Worm (Caenorhabditis elegans) whole organism, L2 larva: ENCODE data around the gene C16B8.4.

Experiments
- crh-2 ChIP-seq: sonication (generic microtip); optimal IDR thresholded peaks from 2 replicates; lab custom pipeline; 2017; ENCODE audit warnings: missing biosample characterization, missing genetic modification characterization
- egl-27 ChIP-seq: sonication (generic microtip); optimal IDR thresholded peaks from 3 replicates; lab custom pipeline; 2017; ENCODE audit warnings: missing biosample characterization, missing genetic modification reagents, missing genetic modification characterization
- nhr-129 ChIP-seq: fragments of 150-350 bp; optimal IDR thresholded peaks from 2 replicates; lab custom pipeline; 2014; ENCODE audit warnings: missing biosample characterization, missing genetic modification characterization
- sem-4 ChIP-seq: fragments of 150-350 bp; optimal IDR thresholded peaks from 2 replicates; lab custom pipeline; 2014; ENCODE audit warnings: missing biosample characterization, missing genetic modification reagents, missing genetic modification characterization

- TF ChIP-seq nhr-129 (no peak), egl-27 (no peak), sem-4 (tag; lab: Kevin White, UChicago) (no peak), crh-2 (tag; lab: Kevin White, UChicago) (no peak)
Observed at ce11 chrX:3990941-3991340, 17.5 kb upstream of the C16B8.4 start.
